Worm (Caenorhabditis elegans) whole organism, L4 larva: Measurements from ENCODE around the gene klp-6.

Experiments used
- Y48G9A.11 ChIP-seq: fragments of 200-800 bp; sonication (Bioruptor generic); IDR thresholded peaks from 2 replicates; pipeline ENCODE4 v1.3.6; 2022; ENCODE audit warnings: missing genetic modification reagents, missing genetic modification characterization, missing compliant biosample characterization
- ZK337.2 ChIP-seq: fragments of 200-800 bp; sonication (Bioruptor generic); IDR thresholded peaks from 2 replicates; pipeline ENCODE4 v1.3.6; 2022; ENCODE audit warnings: missing genetic modification reagents, missing genetic modification characterization, missing compliant biosample characterization
- aly-2 ChIP-seq: sonication (generic microtip); optimal IDR thresholded peaks from 2 replicates; lab custom pipeline; 2018; ENCODE audit warnings: missing biosample characterization, missing genetic modification characterization
- cey-2 ChIP-seq: sonication (generic microtip); optimal IDR thresholded peaks from 3 replicates; lab custom pipeline; 2017; ENCODE audit warnings: missing genetic modification characterization, mild to moderate bottlenecking, missing compliant biosample characterization, antibody characterized with exemption, borderline replicate concordance; ENCODE audit not compliant: insufficient read depth
- daf-12 ChIP-seq: fragments of 150-350 bp; optimal IDR thresholded peaks from 2 replicates; lab custom pipeline; 2014; ENCODE audit warnings: missing biosample characterization, missing genetic modification reagents, missing genetic modification characterization
- dmd-6 ChIP-seq: fragments of 200-800 bp; sonication (Bioruptor generic); IDR thresholded peaks from 2 replicates; pipeline ENCODE4 v1.3.6; 2022; ENCODE audit warnings: missing genetic modification reagents, missing genetic modification characterization, missing compliant biosample characterization
- dve-1 ChIP-seq: sonication (generic microtip); optimal IDR thresholded peaks from 2 replicates; lab custom pipeline; 2017; ENCODE audit warnings: antibody characterized with exemption, mild to moderate bottlenecking, missing genetic modification characterization, missing compliant biosample characterization; ENCODE audit not compliant: insufficient read depth
- gei-8 ChIP-seq: fragments of 200-800 bp; sonication (Bioruptor generic); optimal IDR thresholded peaks from 2 replicates; lab custom pipeline; 2018; ENCODE audit warnings: mild to moderate bottlenecking, missing genetic modification characterization, missing compliant biosample characterization
- hmg-1.1 ChIP-seq: fragments of 200-800 bp; sonication (Bioruptor generic); IDR thresholded peaks from 2 replicates; pipeline ENCODE4 v1.3.6; 2022; ENCODE audit warnings: missing genetic modification reagents, missing genetic modification characterization, missing compliant biosample characterization
- lin-13 ChIP-seq: fragments of 150-350 bp; optimal IDR thresholded peaks from 2 replicates; lab custom pipeline; 2014; ENCODE audit warnings: missing biosample characterization, missing genetic modification reagents, missing genetic modification characterization
- lin-15B ChIP-seq: fragments of 150-350 bp; sonication (generic microtip); optimal IDR thresholded peaks from 3 replicates; lab custom pipeline; 2014; ENCODE audit warnings: missing biosample characterization, missing genetic modification characterization
- mep-1 ChIP-seq: fragments of 150-350 bp; sonication (generic microtip); optimal IDR thresholded peaks from 3 replicates; lab custom pipeline; 2014; ENCODE audit warnings: missing biosample characterization, missing genetic modification characterization
- mxl-2 ChIP-seq: fragments of 200-800 bp; sonication (Bioruptor generic); conservative IDR thresholded peaks from 2 replicates; pipeline ENCODE4 v1.3.6; 2022; ENCODE audit warnings: missing genetic modification reagents, missing genetic modification characterization, missing compliant biosample characterization
- nhr-237 ChIP-seq: sonication (generic microtip); optimal IDR thresholded peaks from 2 replicates; lab custom pipeline; 2017; ENCODE audit warnings: missing biosample characterization, missing genetic modification characterization
- nhr-28 ChIP-seq: fragments of 150-350 bp; optimal IDR thresholded peaks from 2 replicates; lab custom pipeline; 2014; ENCODE audit warnings: missing biosample characterization, missing genetic modification characterization
- nhr-42 ChIP-seq: fragments of 200-800 bp; sonication (Bioruptor generic); IDR thresholded peaks from 2 replicates; pipeline ENCODE4 v1.3.6; 2022; ENCODE audit warnings: missing genetic modification characterization, missing compliant biosample characterization
- nhr-48 ChIP-seq: sonication (generic microtip); optimal IDR thresholded peaks from 2 replicates; lab custom pipeline; 2016; ENCODE audit warnings: mild to moderate bottlenecking, missing genetic modification characterization, missing compliant biosample characterization
- nhr-6 ChIP-seq: fragments of 150-350 bp; optimal IDR thresholded peaks from 2 replicates; lab custom pipeline; 2014; ENCODE audit warnings: missing biosample characterization, missing genetic modification characterization
- snpc-1.2 ChIP-seq: fragments of 200-800 bp; sonication (Bioruptor generic); IDR thresholded peaks from 2 replicates; pipeline ENCODE4 v1.3.6; 2022; ENCODE audit warnings: missing genetic modification reagents, missing genetic modification characterization, missing compliant biosample characterization
- spr-3 ChIP-seq: fragments of 200-800 bp; sonication (Bioruptor generic); optimal IDR thresholded peaks from 2 replicates; lab custom pipeline; 2018; ENCODE audit warnings: mild to moderate bottlenecking, missing genetic modification characterization, missing compliant biosample characterization
- unc-39 ChIP-seq: sonication (generic microtip); optimal IDR thresholded peaks from 2 replicates; lab custom pipeline; 2017; ENCODE audit warnings: missing biosample characterization, missing genetic modification characterization
- zfp-3 ChIP-seq: fragments of 200-800 bp; sonication (Bioruptor generic); conservative IDR thresholded peaks from 2 replicates; pipeline ENCODE4 v1.3.6; 2022; ENCODE audit warnings: missing genetic modification reagents, missing genetic modification characterization, missing compliant biosample characterization
- zip-2 ChIP-seq: fragments of 150-350 bp; optimal IDR thresholded peaks from 2 replicates; lab custom pipeline; 2014; ENCODE audit warnings: missing biosample characterization, missing genetic modification characterization

The klp-6 gene

ce11 chrIII:5083304-5083703 is 52.6 kb downstream of the klp-6 start (continued):
- TF ChIP-seq hmg-1.1 (0 out of 2 replicates have a peak, but pooled peaks have one; percentile 27), dve-1 (tag; lab: Kevin White, UChicago) (peak; percentile 25), zfp-3 (GFP tag; lab: Robert Waterston, UW) (0 out of 2 replicates have a peak, but pooled peaks have one; percentile 36), mep-1 (peak; percentile 0)

ce11 chrIII:5085529-5085928 is 54.8 kb downstream of the klp-6 start, which contains the start of gene cah-1:
cah-1 (minus strand) TSS chrIII:5085629.
- no peak for TF ChIP-seq nhr-48 (tag; lab: Kevin White, UChicago)
- TF ChIP-seq snpc-1.2, result no peak
- TF ChIP-seq lin-15B, result no peak
- no peak for TF ChIP-seq nhr-237
- no peak for TF ChIP-seq ZK337.2
- TF ChIP-seq mxl-2, result no peak
- TF ChIP-seq Y48G9A.11 (GFP tag; lab: Robert Waterston, UW), result no peak
- TF ChIP-seq daf-12 (tag; lab: Kevin White, UChicago), result no peak
- no peak for TF ChIP-seq dmd-6
- TF ChIP-seq nhr-28 (tag; lab: Kevin White, UChicago), result no peak
- TF ChIP-seq hmg-1.1, result no peak
- TF ChIP-seq spr-3 (GFP tag; lab: Kevin White, UChicago), result no peak
- no peak for TF ChIP-seq unc-39
- no peak for TF ChIP-seq zip-2 (tag; lab: Kevin White, UChicago)
- TF ChIP-seq lin-13 (GFP tag; lab: Kevin White, UChicago), result no peak
- TF ChIP-seq cey-2 (tag; lab: Kevin White, UChicago), result no peak
- no peak for TF ChIP-seq nhr-42
- TF ChIP-seq aly-2, result no peak
- no peak for TF ChIP-seq nhr-6 (tag; lab: Kevin White, UChicago)
- no peak for TF ChIP-seq gei-8
- TF ChIP-seq, all 104 proteins: peak for 0
